Worm (Caenorhabditis elegans): ENCODE data around the gene obr-2.
A peak's percentile ranks its signal among the peaks of the same experiment; 100 is the strongest.

- TF ChIP-seq unc-62 (GFP tag; optimal IDR thresholded peaks at IDR 0.05), result no peak
- no peak for TF ChIP-seq ama-1 (optimal IDR thresholded peaks at IDR 0.05)
- no peak for TF ChIP-seq ama-1 (GFP tag; optimal IDR thresholded peaks at IDR 0.05)
- peak; percentile 45; the same call in 1 of the 2 replicates for TF ChIP-seq pbrm-1 (GFP tag; IDR thresholded peaks at IDR 0.05)
- no peak for TF ChIP-seq snpc-4 (GFP tag; optimal IDR thresholded peaks at IDR 0.05)
- TF ChIP-seq snpc-4 (tag; optimal IDR thresholded peaks at IDR 0.05), result peak in 1 of 4 experiments; percentile 59
- peak; percentile 61; the same call in 1 of the 2 replicates for TF ChIP-seq lin-26 (GFP tag; IDR thresholded peaks at IDR 0.05)
- no peak for TF ChIP-seq K12H6.12 (tag; optimal IDR thresholded peaks at IDR 0.05)
- TF ChIP-seq sea-2 (GFP tag; IDR thresholded peaks at IDR 0.05), result no peak
- TF ChIP-seq cebp-1 (GFP tag; IDR thresholded peaks at IDR 0.05), result no peak
- TF ChIP-seq cebp-1 (tag; optimal IDR thresholded peaks at IDR 0.05), result peak; percentile 13
- TF ChIP-seq tbp1 (GFP tag; optimal IDR thresholded peaks at IDR 0.05), result peak; percentile 88
- TF ChIP-seq mcd-1 (GFP tag; IDR thresholded peaks at IDR 0.05), result 0 out of 2 replicates have a peak, but pooled peaks have one; percentile 34
- TF ChIP-seq B0261.1 (tag; optimal IDR thresholded peaks at IDR 0.05), result peak; percentile 76
Measured at ce11 chrV:15012542-15013301, 1.3 kb downstream of the obr-2 start.
